Worm (Caenorhabditis elegans) whole organism, L1 larva: ENCODE measurements around the gene vab-7.

Source experiments
- alr-1 ChIP-seq: fragments of 200-800 bp; sonication (Bioruptor generic); optimal IDR thresholded peaks from 2 replicates; lab custom pipeline; 2018; ENCODE audit warnings: borderline replicate concordance, mild to moderate bottlenecking, missing genetic modification characterization, missing compliant biosample characterization
- mep-1 ChIP-seq: fragments of 150-350 bp; optimal IDR thresholded peaks from 2 replicates; lab custom pipeline; 2014; ENCODE audit warnings: missing biosample characterization, missing genetic modification characterization
- nhr-11 ChIP-seq: fragments of 150-350 bp; optimal IDR thresholded peaks from 2 replicates; lab custom pipeline; 2014; ENCODE audit warnings: missing biosample characterization, missing genetic modification characterization
- pqm-1 ChIP-seq: sonication (generic microtip); optimal IDR thresholded peaks from 3 replicates; lab custom pipeline; 2017; ENCODE audit warnings: missing biosample characterization, missing genetic modification characterization
- unc-130 ChIP-seq: fragments of 150-350 bp; optimal IDR thresholded peaks from 2 replicates; lab custom pipeline; 2017; ENCODE audit warnings: missing biosample characterization, missing genetic modification characterization, inconsistent platforms
- unc-30 ChIP-seq: sonication (generic microtip); optimal IDR thresholded peaks from 2 replicates; lab custom pipeline; 2017; ENCODE audit warnings: missing biosample characterization, missing genetic modification characterization

DNA sequence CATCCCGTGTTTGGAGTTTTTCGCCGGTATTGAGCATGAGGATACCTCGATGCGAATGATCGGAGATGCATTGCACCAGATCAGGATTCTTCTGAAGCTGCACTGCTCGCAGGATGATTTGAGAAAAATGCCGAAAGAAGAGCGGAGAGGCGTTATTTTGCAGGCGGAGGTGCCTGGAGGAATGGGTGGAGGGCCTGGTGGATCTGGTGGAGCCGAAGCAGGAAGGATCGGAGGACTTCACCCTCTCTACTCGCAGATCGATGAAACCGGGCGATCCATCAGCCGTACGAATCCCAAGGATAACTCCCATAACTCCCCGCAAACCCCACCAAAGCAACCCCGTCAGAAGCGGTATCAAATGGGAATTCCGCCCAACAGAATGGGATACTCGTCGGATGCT lies 19.0 kb downstream of the vab-7 start:
- TF ChIP-seq mep-1 (tag; lab: Kevin White, UChicago) (no peak), unc-130 (tag; lab: Kevin White, UChicago) (no peak), pqm-1 (tag; lab: Kevin White, UChicago) (no peak), unc-30 (no peak), alr-1 (tag; lab: Kevin White, UChicago) (no peak), nhr-11 (tag; lab: Kevin White, UChicago) (no peak)
